Fruit fly (Drosophila melanogaster) whole organism, embryonic: ENCODE results near the gene CG43055.

Experiments used
- Ada2b ChIP-seq: fragments of 200-800 bp; sonication (Bioruptor generic); IDR thresholded peaks from 2 replicates; pipeline ENCODE4 v1.3.6; 2022; ENCODE audit warnings: missing biosample characterization, missing genetic modification characterization
- CG4360 ChIP-seq: fragments of 200-800 bp; sonication (Bioruptor generic); IDR thresholded peaks from 2 replicates; pipeline ENCODE4 v1.3.6; 2022; ENCODE audit warnings: missing biosample characterization, missing genetic modification characterization
- CG4617 ChIP-seq: fragments of 200-800 bp; sonication (Bioruptor generic); optimal IDR thresholded peaks from 3 replicates; lab custom pipeline; 2016; ENCODE audit warnings: missing biosample characterization, missing genetic modification characterization, borderline replicate concordance
- CG7928 ChIP-seq: fragments of 200-800 bp; sonication (Bioruptor generic); optimal IDR thresholded peaks from 2 replicates; lab custom pipeline; 2017; ENCODE audit warnings: missing biosample characterization, mild to moderate bottlenecking, missing genetic modification characterization
- dimm ChIP-seq: fragments of 200-800 bp; sonication (Bioruptor generic); IDR thresholded peaks from 2 replicates; pipeline ENCODE4 v1.3.6; 2022; ENCODE audit warnings: missing biosample characterization, missing genetic modification characterization
- hkb ChIP-seq, 2 experiments: fragments of 200-800 bp in 1 of 2; fragments of >200 bp in 1 of 2; sonication (Bioruptor generic) in 1 of 2; IDR thresholded peaks in 1 of 2; optimal IDR thresholded peaks in 1 of 2; 2 replicates each; pipeline versions ENCODE4 v1.3.6 to Lab custom; 2017 to 2022; ENCODE audit warnings: missing biosample characterization in 1 of 2, missing genetic modification characterization in 1 of 2
- jing ChIP-seq: fragments of 200-800 bp; sonication (Bioruptor generic); optimal IDR thresholded peaks from 2 replicates; lab custom pipeline; 2018; ENCODE audit warnings: missing biosample characterization, mild to moderate bottlenecking, missing genetic modification characterization
- schlank ChIP-seq: fragments of 200-800 bp; sonication (Bioruptor generic); optimal IDR thresholded peaks from 2 replicates; lab custom pipeline; 2018; ENCODE audit warnings: missing biosample characterization, mild to moderate bottlenecking, missing genetic modification characterization
- tio ChIP-seq: fragments of 200-800 bp; sonication (Bioruptor generic); optimal IDR thresholded peaks from 2 replicates; lab custom pipeline; 2017; ENCODE audit warnings: missing biosample characterization, missing genetic modification characterization, inconsistent platforms
- unpg ChIP-seq: fragments of 200-800 bp; sonication (Bioruptor generic); optimal IDR thresholded peaks from 3 replicates; lab custom pipeline; 2018; ENCODE audit warnings: missing biosample characterization, mild to moderate bottlenecking, missing genetic modification characterization, moderate library complexity

DNA sequence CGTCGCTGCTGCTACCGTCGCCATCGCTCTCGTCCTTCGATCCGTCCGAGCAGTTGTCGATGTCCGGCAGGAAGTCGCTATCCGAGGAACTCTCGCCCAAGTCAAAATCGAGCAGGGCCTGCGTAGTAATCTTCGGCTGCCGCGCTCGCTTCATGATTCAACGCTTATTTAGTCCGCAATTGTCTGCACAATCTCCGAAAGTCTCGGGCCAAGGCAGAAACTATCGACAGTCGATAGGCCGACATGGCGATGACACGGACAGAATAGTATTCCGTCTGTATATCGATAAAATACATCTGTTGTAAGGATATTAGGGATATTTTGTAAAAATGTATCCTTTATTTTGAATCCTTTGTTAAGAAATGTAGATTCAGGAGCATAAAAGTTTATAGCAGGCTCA, 41.8 kb downstream of the CG43055 start, which contains the start of gene CG15439:
- no peak for TF ChIP-seq hkb (optimal IDR thresholded peaks at IDR 0.05; lab: Kevin White, UChicago)
- no peak for TF ChIP-seq hkb (GFP tag; IDR thresholded peaks at IDR 0.05; lab: Robert Waterston, UW)
- no peak for TF ChIP-seq Ada2b (GFP tag; lab: Robert Waterston, UW)
- no peak for TF ChIP-seq CG4360 (GFP tag; lab: Robert Waterston, UW)
- no peak for TF ChIP-seq dimm (GFP tag; lab: Robert Waterston, UW)
- TF ChIP-seq schlank (tag; lab: Kevin White, UChicago): no peak
- TF ChIP-seq CG7928 (GFP tag; lab: Kevin White, UChicago): no peak
- TF ChIP-seq tio (GFP tag; lab: Kevin White, UChicago): no peak
- no peak for TF ChIP-seq jing (GFP tag; lab: Kevin White, UChicago)
- peak; percentile 55 for TF ChIP-seq CG4617
- TF ChIP-seq unpg (GFP tag; lab: Kevin White, UChicago): no peak
